Worm (Caenorhabditis elegans): ENCODE results near the gene F07A11.1.

Gene F07A11.1

DNA sequence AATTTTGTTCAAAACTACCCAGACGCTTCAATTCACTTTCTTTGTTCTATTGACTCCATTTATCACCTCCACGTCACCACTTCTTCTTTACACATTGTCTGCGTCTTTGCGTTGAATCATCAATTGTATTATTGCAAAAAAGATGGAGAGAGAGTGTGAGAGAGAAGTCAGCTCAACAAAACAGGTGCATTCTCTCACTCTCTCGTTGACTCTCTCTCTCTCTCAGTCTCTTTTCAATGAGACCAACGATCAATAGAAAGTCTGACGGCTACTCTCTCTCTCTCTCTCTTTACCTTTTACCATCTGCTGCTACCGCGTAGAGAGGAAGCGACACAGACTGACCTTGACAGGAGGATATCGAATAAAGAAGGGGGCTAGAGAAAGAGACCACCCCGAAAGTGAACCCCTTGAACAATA lies 43.8 kb upstream of the F07A11.1 start (continued):
- TF ChIP-seq fkh-2 (tag; optimal IDR thresholded peaks at IDR 0.05) (no peak), elt-2 (tag; optimal IDR thresholded peaks at IDR 0.05) (peak; percentile 38), fkh-10 (GFP tag; optimal IDR thresholded peaks at IDR 0.05) (no peak), nhr-77 (tag; optimal IDR thresholded peaks at IDR 0.05) (peak; percentile 65), nhr-25 (tag; optimal IDR thresholded peaks at IDR 0.05) (peak; percentile 98), R02D3.7 (tag; optimal IDR thresholded peaks at IDR 0.05) (peak; percentile 71), nhr-11 (tag; optimal IDR thresholded peaks at IDR 0.05) (peak; percentile 88), ceh-9 (tag; optimal IDR thresholded peaks at IDR 0.05) (no peak), hmg-11 (tag; optimal IDR thresholded peaks at IDR 0.05) (peak; percentile 20)

DNA sequence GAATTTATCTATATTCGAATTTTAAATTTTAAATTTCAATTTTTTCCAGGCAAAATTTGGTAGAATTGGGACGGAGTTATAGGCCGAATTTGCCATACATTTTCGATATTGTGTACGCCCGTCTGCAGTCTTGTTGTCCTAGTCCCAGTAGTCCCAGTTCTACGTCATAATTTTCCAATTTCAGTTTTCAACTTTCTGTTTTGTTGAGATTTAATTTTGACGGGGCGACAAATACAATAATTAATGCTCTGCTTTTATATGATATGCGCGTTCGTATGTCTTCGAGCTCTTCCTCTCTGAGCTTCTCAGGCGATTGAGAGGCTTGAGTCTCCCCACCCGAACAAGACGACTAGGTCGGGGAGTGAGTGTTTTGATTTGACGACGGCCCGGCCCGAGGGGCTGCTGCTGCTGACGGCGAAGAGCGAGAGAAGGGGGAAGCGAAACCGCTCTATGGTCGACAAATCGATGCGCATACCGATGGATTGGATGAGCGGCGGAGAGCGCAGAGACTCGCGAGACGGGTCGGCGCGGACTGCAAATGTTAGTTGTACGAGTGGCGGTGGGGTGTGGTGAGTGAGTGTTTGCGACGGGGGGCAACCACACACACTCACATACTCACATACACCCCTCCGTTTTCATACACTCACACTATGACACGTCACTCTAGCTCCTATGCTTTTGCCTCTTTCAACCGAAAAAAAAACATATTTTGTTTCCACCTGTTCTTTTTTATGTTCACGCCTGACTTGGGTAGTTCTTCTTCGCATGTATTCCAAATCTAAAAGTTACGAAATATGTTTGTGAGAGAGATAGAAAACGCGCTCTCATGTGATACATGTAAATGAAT lies 43.0 kb upstream of the F07A11.1 start:
- TF ChIP-seq hmg-11 (tag; optimal IDR thresholded peaks at IDR 0.05) = peak; percentile 87
- TF ChIP-seq snpc-4 (tag; optimal IDR thresholded peaks at IDR 0.05) = peak; percentile 46
- TF ChIP-seq ceh-82 (tag; optimal IDR thresholded peaks at IDR 0.05) = no peak
- no peak for TF ChIP-seq egl-5 (tag; optimal IDR thresholded peaks at IDR 0.05)
- TF ChIP-seq ceh-9 (tag; optimal IDR thresholded peaks at IDR 0.05) = no peak
- peak; percentile 49 for TF ChIP-seq skn-1 (tag; optimal IDR thresholded peaks at IDR 0.05)
- no peak for TF ChIP-seq mdl-1 (tag; optimal IDR thresholded peaks at IDR 0.05)
- no peak for TF ChIP-seq eor-1 (tag; optimal IDR thresholded peaks at IDR 0.05)
- TF ChIP-seq R02D3.7 (tag; optimal IDR thresholded peaks at IDR 0.05) = peak; percentile 54
- TF ChIP-seq fkh-10 (GFP tag; optimal IDR thresholded peaks at IDR 0.05) = no peak
- TF ChIP-seq sea-2 (GFP tag; optimal IDR thresholded peaks at IDR 0.05) = peak; percentile 96
- peak in 1 of 3 experiments; percentile 25 for TF ChIP-seq elt-3 (tag; optimal IDR thresholded peaks at IDR 0.05)
- TF ChIP-seq lsy-12 (tag; optimal IDR thresholded peaks at IDR 0.05) = peak; percentile 81
- no peak for TF ChIP-seq aly-2 (tag; optimal IDR thresholded peaks at IDR 0.05)
- no peak for TF ChIP-seq nhr-237 (tag; optimal IDR thresholded peaks at IDR 0.05)
- TF ChIP-seq elt-2 (tag; optimal IDR thresholded peaks at IDR 0.05) = peak; percentile 75
- TF ChIP-seq nhr-12 (tag; optimal IDR thresholded peaks at IDR 0.05) = no peak
- TF ChIP-seq nhr-43 (tag; optimal IDR thresholded peaks at IDR 0.05; ENCODE audit: poor library complexity, severe bottlenecking) = peak; percentile 9
- peak; percentile 87 for TF ChIP-seq ceh-28 (tag; optimal IDR thresholded peaks at IDR 0.05)
- peak; percentile 81 for TF ChIP-seq nhr-11 (tag; optimal IDR thresholded peaks at IDR 0.05)
- no peak for TF ChIP-seq nhr-28 (tag; optimal IDR thresholded peaks at IDR 0.05)
- no peak for TF ChIP-seq ceh-16 (tag; optimal IDR thresholded peaks at IDR 0.05)
- peak; percentile 19 for TF ChIP-seq fkh-2 (tag; optimal IDR thresholded peaks at IDR 0.05)
- TF ChIP-seq nhr-23 (tag; optimal IDR thresholded peaks at IDR 0.05) = peak; percentile 79
- TF ChIP-seq fos-1 (tag; optimal IDR thresholded peaks at IDR 0.05) = peak; percentile 50
- TF ChIP-seq nhr-76 (tag; optimal IDR thresholded peaks at IDR 0.05) = no peak
- peak; percentile 86 for TF ChIP-seq jun-1 (tag; optimal IDR thresholded peaks at IDR 0.05)
- peak; percentile 40 for TF ChIP-seq egl-27 (tag; optimal IDR thresholded peaks at IDR 0.05)
- no peak for TF ChIP-seq nhr-67 (tag; optimal IDR thresholded peaks at IDR 0.05)
- no peak for TF ChIP-seq daf-12 (tag; optimal IDR thresholded peaks at IDR 0.05)
- TF ChIP-seq ZK546.5 (tag; optimal IDR thresholded peaks at IDR 0.05) = no peak
- TF ChIP-seq pha-4 (tag; optimal IDR thresholded peaks at IDR 0.05) = peak; percentile 89
- no peak for TF ChIP-seq elt-1 (tag; optimal IDR thresholded peaks at IDR 0.05)
- peak; percentile 55 for TF ChIP-seq pqm-1 (tag; optimal IDR thresholded peaks at IDR 0.05)
- TF ChIP-seq ama-1 (optimal IDR thresholded peaks at IDR 0.05) = peak; percentile 91
- TF ChIP-seq zag-1 (tag; optimal IDR thresholded peaks at IDR 0.05) = peak; percentile 35
- TF ChIP-seq ztf-11 (tag; optimal IDR thresholded peaks at IDR 0.05) = no peak
- peak; percentile 2 for TF ChIP-seq ztf-4 (tag; optimal IDR thresholded peaks at IDR 0.05)
- peak; percentile 99 for TF ChIP-seq lin-39 (tag; optimal IDR thresholded peaks at IDR 0.05)
- TF ChIP-seq lin-15B (tag; optimal IDR thresholded peaks at IDR 0.05) = peak; percentile 72
- peak; percentile 72 for TF ChIP-seq nhr-25 (tag; optimal IDR thresholded peaks at IDR 0.05)
- TF ChIP-seq nfya-1 (tag; optimal IDR thresholded peaks at IDR 0.05; ENCODE audit: insufficient read depth) = peak; percentile 89
- TF ChIP-seq tbx-2 (tag; optimal IDR thresholded peaks at IDR 0.05) = peak; percentile 10
- peak; percentile 80 for TF ChIP-seq unc-62 (GFP tag; optimal IDR thresholded peaks at IDR 0.05)
- no peak for TF ChIP-seq unc-39 (tag; optimal IDR thresholded peaks at IDR 0.05)

Measured in whole organism, L3 larva.